Fruit fly (Drosophila melanogaster): ENCODE results near the gene Or30a.

DNA sequence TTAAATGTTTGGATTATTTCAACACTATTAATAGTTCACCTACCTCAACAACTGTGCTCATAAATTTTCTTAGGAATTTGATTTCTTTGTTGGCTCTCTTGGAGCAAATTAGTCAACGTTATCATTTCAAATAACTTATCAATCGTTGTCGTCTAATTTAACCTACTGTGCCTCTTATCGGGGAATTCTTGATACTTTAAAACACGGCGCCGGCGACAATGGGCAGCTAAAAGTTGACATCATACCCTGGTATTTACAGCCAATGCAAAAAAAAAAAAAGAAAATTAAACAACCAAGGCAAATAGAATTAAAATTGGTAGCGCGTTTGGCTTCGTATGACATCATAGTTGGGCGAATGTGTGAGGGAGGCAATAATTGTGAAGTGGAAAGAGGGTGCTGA, 22.6 kb downstream of the Or30a start:
- TF ChIP-seq psq (optimal IDR thresholded peaks at IDR 0.05) (no peak), Myc (optimal IDR thresholded peaks at IDR 0.05) (no peak), h (optimal IDR thresholded peaks at IDR 0.05) (no peak)
